Fruit fly (Drosophila melanogaster): ENCODE results near the gene CG17834.

CG17834 gene

DNA sequence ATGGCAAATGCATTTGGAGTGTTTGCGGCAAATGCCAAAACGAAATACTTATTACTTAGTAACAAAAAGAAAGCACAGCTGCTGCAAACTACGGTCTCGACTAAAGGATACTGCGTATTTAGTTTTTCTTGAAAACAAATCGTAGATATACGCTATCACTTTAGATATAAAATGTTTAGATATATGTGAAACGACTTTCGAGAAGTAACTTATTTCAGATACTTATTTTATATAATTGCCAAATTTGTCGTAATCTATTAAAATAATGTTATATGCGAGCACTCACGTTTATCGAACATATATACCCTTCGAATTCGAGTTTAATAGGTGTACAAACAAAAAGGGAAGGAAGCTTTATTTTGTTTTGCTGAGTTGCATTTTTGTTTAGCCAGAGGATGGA, 54.2 kb downstream of the CG17834 start (continued):
- TF ChIP-seq Eip74EF (GFP tag; optimal IDR thresholded peaks at IDR 0.05) (no peak), CG1792 (GFP tag; optimal IDR thresholded peaks at IDR 0.05) (no peak), yki (optimal IDR thresholded peaks at IDR 0.05) (no peak), Dp (GFP tag; optimal IDR thresholded peaks at IDR 0.05) (no peak), Nf-YA (GFP tag; IDR thresholded peaks at IDR 0.05) (no peak), Kr (GFP tag; optimal IDR thresholded peaks at IDR 0.05) (no peak), dmrt99B (tag; optimal IDR thresholded peaks at IDR 0.05) (peak; percentile 39), CG8089 (GFP tag; optimal IDR thresholded peaks at IDR 0.05) (no peak), CG14014 (GFP tag; IDR thresholded peaks at IDR 0.05) (no peak), kah (GFP tag; optimal IDR thresholded peaks at IDR 0.05) (no peak), CG9876 (GFP tag; optimal IDR thresholded peaks at IDR 0.05) (no peak), CG4854 (GFP tag; optimal IDR thresholded peaks at IDR 0.05) (no peak), ttk (GFP tag; IDR thresholded peaks at IDR 0.05) (no peak), vvl (GFP tag; IDR thresholded peaks at IDR 0.05) (no peak), CG12391 (tag; optimal IDR thresholded peaks at IDR 0.05) (peak; percentile 5), CG9817 (tag; optimal IDR thresholded peaks at IDR 0.05) (no peak), CG13624 (GFP tag; optimal IDR thresholded peaks at IDR 0.05) (no peak), danr (GFP tag; IDR thresholded peaks at IDR 0.05) (no peak), Lhr (GFP tag; optimal IDR thresholded peaks at IDR 0.05) (no peak), CG3163 (GFP tag; optimal IDR thresholded peaks at IDR 0.05) (no peak), dmrt11E (tag; optimal IDR thresholded peaks at IDR 0.05) (peak; percentile 7), CG5953 (GFP tag; IDR thresholded peaks at IDR 0.05) (no peak), Sox102F (GFP tag; optimal IDR thresholded peaks at IDR 0.05) (peak; percentile 10), Blimp-1 (GFP tag; optimal IDR thresholded peaks at IDR 0.05) (peak; percentile 51), chif (GFP tag; optimal IDR thresholded peaks at IDR 0.05) (no peak), Dip2 (GFP tag; IDR thresholded peaks at IDR 0.05) (no peak), CG14710 (tag; optimal IDR thresholded peaks at IDR 0.05) (peak; percentile 28), tna (GFP tag; IDR thresholded peaks at IDR 0.05; ENCODE audit: partially characterized antibody) (no peak), Taf1 (GFP tag; IDR thresholded peaks at IDR 0.05) (no peak), CG7786 (GFP tag; optimal IDR thresholded peaks at IDR 0.05) (no peak), nmo (GFP tag; optimal IDR thresholded peaks at IDR 0.05) (peak; percentile 40), tll (GFP tag; optimal IDR thresholded peaks at IDR 0.05) (no peak), CG3065 (GFP tag; optimal IDR thresholded peaks at IDR 0.05) (no peak), MESR4 (GFP tag; optimal IDR thresholded peaks at IDR 0.05) (no peak), Fer1 (GFP tag; optimal IDR thresholded peaks at IDR 0.05) (no peak), ssp (GFP tag; IDR thresholded peaks at IDR 0.05) (no peak), bsh (GFP tag; optimal IDR thresholded peaks at IDR 0.05) (peak in 1 of 2 experiments; percentile 48), CG11723 (GFP tag; optimal IDR thresholded peaks at IDR 0.05) (no peak), CG3407 (GFP tag; optimal IDR thresholded peaks at IDR 0.05) (no peak), tin (GFP tag; optimal IDR thresholded peaks at IDR 0.05) (no peak), chm (GFP tag; IDR thresholded peaks at IDR 0.05) (no peak), esg (GFP tag; conservative IDR thresholded peaks at IDR 0.05) (no peak), D19B (GFP tag; optimal IDR thresholded peaks at IDR 0.05) (peak; percentile 56), nom (GFP tag; optimal IDR thresholded peaks at IDR 0.05) (no peak), zfh2 (GFP tag; optimal IDR thresholded peaks at IDR 0.05) (no peak), Hmr (GFP tag; optimal IDR thresholded peaks at IDR 0.05) (no peak), CG1603 (tag; optimal IDR thresholded peaks at IDR 0.05) (peak; percentile 16), lmd (GFP tag; IDR thresholded peaks at IDR 0.05) (no peak; the same call in 1 of the 2 replicates), twi (tag; optimal IDR thresholded peaks at IDR 0.05) (no peak), CG31365 (tag; optimal IDR thresholded peaks at IDR 0.05) (no peak), CG18262 (tag; optimal IDR thresholded peaks at IDR 0.05) (peak; percentile 56)
